Worm (Caenorhabditis elegans): ENCODE measurements around the gene idpp-9.

DNA sequence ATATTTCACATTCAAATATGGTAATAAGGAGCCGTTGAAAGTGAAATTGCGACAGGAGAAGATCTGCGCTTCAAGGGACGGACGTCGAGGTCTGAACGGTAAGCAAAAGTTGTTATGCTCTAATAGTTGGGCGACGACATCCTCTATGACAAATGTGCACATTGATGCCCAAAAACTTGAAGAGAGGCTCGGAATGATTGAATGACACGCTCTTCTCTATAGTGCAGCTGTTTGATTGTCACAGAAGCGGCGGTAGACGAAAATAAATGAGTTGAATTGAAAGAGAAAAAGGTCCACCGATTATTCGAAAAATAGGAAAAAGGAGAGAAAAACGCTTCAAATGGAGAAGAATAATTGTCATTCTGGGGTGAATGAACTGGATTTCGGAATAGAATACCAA is 43.6 kb upstream of the idpp-9 start:
- no peak for TF ChIP-seq dao-5 (tag; optimal IDR thresholded peaks at IDR 0.05)
- TF ChIP-seq him-1 (tag; optimal IDR thresholded peaks at IDR 0.05) = no peak

Data from whole organism, L4/young adult.